Worm (Caenorhabditis elegans) whole organism, L2 larva: Measurements from ENCODE around the gene hil-6.

Experiments used
- alr-1 ChIP-seq: fragments of 150-350 bp; optimal IDR thresholded peaks from 2 replicates; lab custom pipeline; 2014; ENCODE audit warnings: missing biosample characterization, missing genetic modification characterization
- elt-3 ChIP-seq: sonication (generic microtip); optimal IDR thresholded peaks from 2 replicates; lab custom pipeline; 2017; ENCODE audit warnings: missing biosample characterization, missing genetic modification characterization
- gmeb-1 ChIP-seq: fragments of 150-350 bp; optimal IDR thresholded peaks from 2 replicates; lab custom pipeline; 2014; ENCODE audit warnings: missing biosample characterization, missing genetic modification characterization
- lin-13 ChIP-seq: fragments of 150-350 bp; optimal IDR thresholded peaks from 2 replicates; lab custom pipeline; 2014; ENCODE audit warnings: missing biosample characterization, missing genetic modification reagents, missing genetic modification characterization
- mdl-1 ChIP-seq, 2 experiments: fragments of 150-350 bp in 1 of 2; sonication (generic microtip) in 1 of 2; optimal IDR thresholded peaks; 2 replicates each; lab custom pipeline; 2017; ENCODE audit warnings: missing biosample characterization in 2 of 2, missing genetic modification characterization in 2 of 2
- nhr-12 ChIP-seq: fragments of 150-350 bp; optimal IDR thresholded peaks from 2 replicates; lab custom pipeline; 2014; ENCODE audit warnings: missing biosample characterization, missing genetic modification characterization
- nhr-237 ChIP-seq: fragments of 150-350 bp; optimal IDR thresholded peaks from 2 replicates; lab custom pipeline; 2014; ENCODE audit warnings: missing biosample characterization, missing genetic modification characterization

DNA sequence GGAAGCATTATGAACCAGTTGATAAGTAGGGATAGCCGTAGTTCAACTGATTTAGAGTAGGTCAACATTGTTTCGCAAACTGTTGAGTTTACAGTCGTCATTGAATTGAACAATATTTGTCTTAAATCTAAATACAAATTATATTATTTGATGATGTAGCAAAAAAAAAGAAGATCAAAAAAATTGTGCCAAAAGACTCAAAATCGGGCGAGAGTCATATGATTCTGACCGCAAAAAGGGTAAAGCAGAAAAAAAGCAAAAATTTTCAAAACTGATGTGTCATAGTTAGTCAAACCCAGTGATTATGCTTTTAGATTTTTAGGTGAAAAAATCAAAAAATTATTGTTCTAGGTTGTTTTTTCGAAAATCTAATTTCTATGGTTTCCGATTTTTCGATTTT is 3.6 kb downstream of the hil-6 start, which contains the start of gene srab-13:
- TF ChIP-seq gmeb-1 (tag; lab: Kevin White, UChicago) (no peak), elt-3 (tag; lab: Kevin White, UChicago) (no peak), lin-13 (GFP tag; lab: Kevin White, UChicago) (no peak), nhr-237 (no peak), alr-1 (no peak), nhr-12 (tag; lab: Kevin White, UChicago) (no peak), mdl-1 (tag; optimal IDR thresholded peaks at IDR 0.05; lab: Kevin White, UChicago) (no peak)
